Worm (Caenorhabditis elegans) whole organism, midembryonic: Measurements from ENCODE around the gene chtb-2.

ENCODE experiments used
- T22C8.4 ChIP-seq: fragments of 200-800 bp; sonication (Bioruptor generic); IDR thresholded peaks from 2 replicates; pipeline ENCODE4 v1.3.6; 2022; ENCODE audit warnings: missing genetic modification characterization, missing compliant biosample characterization
- cog-1 ChIP-seq: sonication (generic microtip); optimal IDR thresholded peaks from 2 replicates; lab custom pipeline; 2016; ENCODE audit warnings: missing genetic modification characterization, missing compliant biosample characterization
- flt-1 ChIP-seq: fragments of 200-800 bp; sonication (Bioruptor generic); IDR thresholded peaks from 2 replicates; pipeline ENCODE4 v1.3.6; 2022; ENCODE audit warnings: missing genetic modification characterization, missing compliant biosample characterization
- klf-2 ChIP-seq: fragments of 200-800 bp; sonication (Bioruptor generic); conservative IDR thresholded peaks from 2 replicates; pipeline ENCODE4 v1.3.6; 2022; ENCODE audit warnings: missing genetic modification reagents, missing genetic modification characterization, missing compliant biosample characterization
- med-1 ChIP-seq: sonication (generic microtip); optimal IDR thresholded peaks from 2 replicates; lab custom pipeline; 2017; ENCODE audit warnings: missing genetic modification characterization, mild to moderate bottlenecking, missing compliant biosample characterization, antibody characterized with exemption, missing genetic modification reagents; ENCODE audit not compliant: insufficient read depth
- ref-1 ChIP-seq: fragments of 200-800 bp; sonication (Bioruptor generic); conservative IDR thresholded peaks from 2 replicates; pipeline ENCODE4 v1.3.6; 2022; ENCODE audit warnings: missing genetic modification reagents, missing genetic modification characterization, missing compliant biosample characterization
- tab-1 ChIP-seq: fragments of 200-800 bp; sonication (Bioruptor generic); IDR thresholded peaks from 2 replicates; pipeline ENCODE4 v1.3.6; 2022; ENCODE audit warnings: missing genetic modification characterization, missing compliant biosample characterization
- ztf-23 ChIP-seq: fragments of 200-800 bp; sonication (Bioruptor generic); IDR thresholded peaks from 2 replicates; pipeline ENCODE4 v1.3.6; 2022; ENCODE audit warnings: missing genetic modification reagents, missing genetic modification characterization, missing compliant biosample characterization
- ztf-29 ChIP-seq: fragments of 200-800 bp; sonication (Bioruptor generic); IDR thresholded peaks from 2 replicates; pipeline ENCODE4 v1.3.6; 2022; ENCODE audit warnings: missing genetic modification reagents, missing genetic modification characterization, missing compliant biosample characterization

The chtb-2 gene

ce11 chrIII:6498176-6498575, 15.2 kb downstream of the chtb-2 start, which contains the start of gene sdz-15:
Gene sdz-15, plus strand, starts transcription at chrIII:6498476.
- TF ChIP-seq ref-1 (GFP tag; lab: Robert Waterston, UW) (no peak), klf-2 (GFP tag; lab: Robert Waterston, UW) (no peak), cog-1 (tag; lab: Kevin White, UChicago) (no peak), tab-1 (GFP tag; lab: Robert Waterston, UW) (no peak), med-1 (GFP tag; lab: Kevin White, UChicago) (no peak), flt-1 (GFP tag; lab: Robert Waterston, UW) (no peak), ztf-23 (GFP tag; lab: Robert Waterston, UW) (no peak)

DNA sequence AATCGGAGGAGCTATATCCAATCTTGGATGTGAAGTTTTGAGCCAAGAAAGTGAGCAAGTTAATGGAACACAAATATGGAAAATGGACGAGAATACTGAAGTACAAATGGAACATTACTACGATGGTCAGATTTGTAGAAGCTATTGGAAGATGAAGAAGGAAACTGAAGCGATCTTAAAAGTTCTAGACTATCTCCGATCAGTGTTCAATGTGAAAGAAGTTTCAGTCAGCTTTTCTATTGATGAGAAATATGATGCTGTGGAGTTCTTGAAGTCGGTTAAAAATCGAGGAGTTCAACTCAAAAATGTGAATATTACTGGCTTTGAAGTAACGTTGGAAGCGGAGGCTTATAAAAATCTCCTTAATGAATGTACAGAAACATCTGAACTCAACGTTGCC, 16.1 kb downstream of the chtb-2 start:
- TF ChIP-seq tab-1 (GFP tag; lab: Robert Waterston, UW) (no peak), klf-2 (GFP tag; lab: Robert Waterston, UW) (no peak), cog-1 (tag; lab: Kevin White, UChicago) (no peak), T22C8.4 (no peak), flt-1 (GFP tag; lab: Robert Waterston, UW) (no peak), ztf-23 (GFP tag; lab: Robert Waterston, UW) (no peak), ztf-29 (GFP tag; lab: Robert Waterston, UW) (no peak), ref-1 (GFP tag; lab: Robert Waterston, UW) (no peak), med-1 (GFP tag; lab: Kevin White, UChicago) (no peak)

ce11 chrIII:6500032-6500564, 17.1 kb downstream of the chtb-2 start, which contains the start of gene F23F12.3:
Gene F23F12.3, plus strand, starts transcription at chrIII:6500514.
- TF ChIP-seq ztf-23 (GFP tag; lab: Robert Waterston, UW): no peak
- no peak for TF ChIP-seq T22C8.4
- TF ChIP-seq tab-1 (GFP tag; lab: Robert Waterston, UW): no peak
- no peak for TF ChIP-seq flt-1 (GFP tag; lab: Robert Waterston, UW)
- no peak for TF ChIP-seq cog-1 (tag; lab: Kevin White, UChicago)
- no peak for TF ChIP-seq klf-2 (GFP tag; lab: Robert Waterston, UW)
- no peak for TF ChIP-seq ref-1 (GFP tag; lab: Robert Waterston, UW)
- no peak for TF ChIP-seq ztf-29 (GFP tag; lab: Robert Waterston, UW)
- no peak for TF ChIP-seq med-1 (GFP tag; lab: Kevin White, UChicago)

ce11 chrIII:6507832-6508231, 24.8 kb downstream of the chtb-2 start, which contains the start of gene F23F12.12:
Gene F23F12.12, plus strand, starts transcription at chrIII:6508132.
- TF ChIP-seq ztf-23 (GFP tag; lab: Robert Waterston, UW) (no peak), med-1 (GFP tag; lab: Kevin White, UChicago) (no peak), flt-1 (GFP tag; lab: Robert Waterston, UW) (no peak), cog-1 (tag; lab: Kevin White, UChicago) (no peak), klf-2 (GFP tag; lab: Robert Waterston, UW) (no peak), ztf-29 (GFP tag; lab: Robert Waterston, UW) (no peak), ref-1 (GFP tag; lab: Robert Waterston, UW) (no peak), tab-1 (GFP tag; lab: Robert Waterston, UW) (no peak)

- TF ChIP-seq cog-1 (tag; lab: Kevin White, UChicago) (no peak), klf-2 (GFP tag; lab: Robert Waterston, UW) (no peak), ztf-23 (GFP tag; lab: Robert Waterston, UW) (no peak), T22C8.4 (no peak), flt-1 (GFP tag; lab: Robert Waterston, UW) (no peak), ref-1 (GFP tag; lab: Robert Waterston, UW) (no peak), med-1 (GFP tag; lab: Kevin White, UChicago) (no peak), ztf-29 (GFP tag; lab: Robert Waterston, UW) (no peak), tab-1 (GFP tag; lab: Robert Waterston, UW) (no peak)
These were observed 25.3 kb downstream of the chtb-2 start for ce11 chrIII:6508327-6508726.

DNA sequence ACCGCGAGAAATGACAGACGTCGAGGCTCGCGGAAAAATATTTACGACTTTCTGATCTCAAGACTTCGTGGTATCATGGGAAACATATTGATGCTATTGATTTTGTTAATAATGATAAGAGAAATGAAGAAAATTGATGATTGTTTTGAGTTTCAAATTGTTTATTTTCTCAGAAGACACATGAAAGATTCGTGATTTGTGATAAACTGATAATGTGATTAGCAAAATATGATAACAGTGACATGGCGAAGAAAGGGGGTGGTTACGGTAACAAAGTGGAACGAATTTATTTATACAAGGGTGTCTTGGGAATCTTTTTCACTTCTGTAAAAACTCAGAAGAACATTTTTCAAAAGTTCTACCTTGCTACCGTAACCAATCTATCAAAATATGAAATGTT, 26.3 kb downstream of the chtb-2 start:
- TF ChIP-seq ztf-29 (GFP tag; lab: Robert Waterston, UW): no peak

DNA sequence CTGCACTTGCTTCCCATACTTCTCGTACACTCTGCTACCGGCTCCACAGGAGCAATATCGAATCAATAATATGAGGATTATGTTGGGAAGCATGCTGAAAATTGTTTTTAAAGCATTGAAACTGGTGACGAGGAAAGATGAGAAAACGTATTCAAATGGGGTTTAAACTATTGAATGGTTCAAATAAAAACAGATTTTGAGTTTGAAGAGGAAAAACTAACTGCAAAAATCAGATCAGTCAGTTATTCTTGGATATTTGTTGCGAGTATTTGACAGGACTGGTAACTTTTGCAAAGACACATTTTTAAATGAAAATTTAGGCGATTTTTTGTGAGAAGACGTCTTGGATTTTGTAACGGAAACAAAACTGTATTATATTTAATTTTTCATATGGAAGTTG, 31.7 kb downstream of the chtb-2 start, which contains the start of gene acr-5:
acr-5 (minus strand) TSS at position 101 of the 400 bp plus-strand sequence.
- no peak for TF ChIP-seq cog-1 (tag; lab: Kevin White, UChicago)
- TF ChIP-seq med-1 (GFP tag; lab: Kevin White, UChicago): no peak
- TF ChIP-seq ztf-23 (GFP tag; lab: Robert Waterston, UW): no peak
- TF ChIP-seq ref-1 (GFP tag; lab: Robert Waterston, UW): no peak

- TF ChIP-seq cog-1 (tag; lab: Kevin White, UChicago): no peak
- no peak for TF ChIP-seq med-1 (GFP tag; lab: Kevin White, UChicago)
- TF ChIP-seq ztf-29 (GFP tag; lab: Robert Waterston, UW): no peak
- TF ChIP-seq ref-1 (GFP tag; lab: Robert Waterston, UW): no peak
These were observed 36.9 kb downstream of the chtb-2 start, which contains the start of gene C09E7.10 for ce11 chrIII:6519949-6520348. Gene C09E7.10, minus strand, starts transcription at chrIII:6520049.

DNA sequence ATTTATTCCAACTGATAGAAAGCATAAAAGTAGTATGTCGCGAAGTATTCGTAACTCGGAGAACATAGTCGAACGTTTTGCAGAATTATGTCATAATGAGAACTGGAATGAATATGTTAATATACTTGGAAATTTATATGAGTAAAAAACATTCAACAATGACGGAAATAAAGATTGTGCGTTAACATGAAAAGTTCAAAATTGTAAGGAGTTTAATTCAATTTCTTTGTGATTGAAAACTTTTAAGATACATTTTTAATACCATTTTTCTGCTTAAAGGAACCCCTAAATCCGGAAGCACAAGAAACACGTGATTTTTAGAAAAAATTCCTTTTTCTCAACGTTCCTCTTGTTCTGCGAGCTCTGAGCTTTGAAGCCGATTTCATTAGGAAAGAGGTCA, 42.5 kb downstream of the chtb-2 start, which contains the start of gene oig-1:
oig-1 (minus strand) TSS at position 101 of the 400 bp plus-strand sequence.
- no peak for TF ChIP-seq T22C8.4

DNA sequence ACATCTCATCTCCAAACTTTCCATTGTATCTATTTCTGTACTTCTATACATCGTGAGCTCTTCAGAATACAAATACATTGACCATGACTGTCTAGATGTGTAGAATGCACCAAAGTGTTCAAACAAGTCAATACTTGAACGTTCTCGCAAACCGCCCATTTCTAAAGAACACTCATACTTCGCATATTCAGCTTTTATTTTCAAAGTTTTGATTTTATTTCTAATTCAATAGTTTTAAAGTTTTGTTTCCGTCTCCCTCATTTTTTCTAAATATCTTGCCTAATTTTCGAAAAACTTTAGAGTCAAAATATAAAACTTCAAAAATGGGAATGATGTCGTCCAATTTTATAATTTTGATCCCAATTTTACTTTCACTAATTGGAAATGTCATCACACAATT, 44.9 kb downstream of the chtb-2 start, which contains the start of gene pqn-10:
pqn-10 (plus strand) TSS at position 301 of the 400 bp plus-strand sequence.
- TF ChIP-seq cog-1 (tag; lab: Kevin White, UChicago) (no peak), ztf-29 (GFP tag; lab: Robert Waterston, UW) (no peak), ref-1 (GFP tag; lab: Robert Waterston, UW) (no peak), ztf-23 (GFP tag; lab: Robert Waterston, UW) (no peak), flt-1 (GFP tag; lab: Robert Waterston, UW) (no peak), med-1 (GFP tag; lab: Kevin White, UChicago) (no peak), klf-2 (GFP tag; lab: Robert Waterston, UW) (no peak), tab-1 (GFP tag; lab: Robert Waterston, UW) (no peak), T22C8.4 (no peak)
